Fruit fly (Drosophila melanogaster) whole organism, prepupa: ENCODE measurements around the gene CG14074.
A peak's percentile ranks its signal among the peaks of the same experiment; 100 is the strongest.

ENCODE experiments used
- CG31627 ChIP-seq: fragments of 200-800 bp; sonication (Bioruptor generic); optimal IDR thresholded peaks from 3 replicates; lab custom pipeline; 2016; ENCODE audit warnings: missing biosample characterization, missing genetic modification characterization
- CG4318 ChIP-seq: fragments of 200-800 bp; sonication (Bioruptor generic); optimal IDR thresholded peaks from 3 replicates; lab custom pipeline; 2017; ENCODE audit warnings: missing biosample characterization, mild to moderate bottlenecking, missing genetic modification characterization
- CG6792 ChIP-seq: fragments of 200-800 bp; sonication (Bioruptor generic); optimal IDR thresholded peaks from 3 replicates; lab custom pipeline; 2016; ENCODE audit warnings: missing biosample characterization, missing genetic modification characterization
- CG6854 ChIP-seq: fragments of 200-800 bp; sonication (Bioruptor generic); optimal IDR thresholded peaks from 2 replicates; lab custom pipeline; 2017; ENCODE audit warnings: missing biosample characterization, mild to moderate bottlenecking, missing genetic modification characterization
- Ets21C ChIP-seq: fragments of 200-800 bp; sonication (Bioruptor generic); optimal IDR thresholded peaks from 3 replicates; lab custom pipeline; 2016; ENCODE audit warnings: missing biosample characterization, missing genetic modification characterization
- Hr39 ChIP-seq: fragments of 200-800 bp; sonication (Bioruptor generic); optimal IDR thresholded peaks from 2 replicates; lab custom pipeline; 2016; ENCODE audit warnings: missing biosample characterization, missing genetic modification characterization
- Met ChIP-seq: fragments of 200-800 bp; sonication (Bioruptor generic); optimal IDR thresholded peaks from 3 replicates; lab custom pipeline; 2016; ENCODE audit warnings: missing biosample characterization, missing genetic modification characterization
- Sox102F ChIP-seq: fragments of 200-800 bp; sonication (Bioruptor generic); optimal IDR thresholded peaks from 2 replicates; lab custom pipeline; 2016; ENCODE audit warnings: missing biosample characterization, mild to moderate bottlenecking, missing genetic modification characterization
- acj6 ChIP-seq: fragments of 200-800 bp; sonication (Bioruptor generic); optimal IDR thresholded peaks from 3 replicates; lab custom pipeline; 2016; ENCODE audit warnings: missing biosample characterization, missing genetic modification characterization
- eg ChIP-seq: fragments of 200-800 bp; sonication (Bioruptor generic); IDR thresholded peaks from 3 replicates; pipeline ENCODE4 v1.3.6; 2022; ENCODE audit warnings: missing biosample characterization, missing genetic modification characterization
- lz ChIP-seq: fragments of 200-800 bp; sonication (Bioruptor generic); optimal IDR thresholded peaks from 3 replicates; lab custom pipeline; 2016; ENCODE audit warnings: missing biosample characterization, missing genetic modification characterization
- net ChIP-seq: fragments of 200-800 bp; sonication (Bioruptor generic); optimal IDR thresholded peaks from 3 replicates; lab custom pipeline; 2016; ENCODE audit warnings: missing biosample characterization, missing genetic modification characterization

DNA sequence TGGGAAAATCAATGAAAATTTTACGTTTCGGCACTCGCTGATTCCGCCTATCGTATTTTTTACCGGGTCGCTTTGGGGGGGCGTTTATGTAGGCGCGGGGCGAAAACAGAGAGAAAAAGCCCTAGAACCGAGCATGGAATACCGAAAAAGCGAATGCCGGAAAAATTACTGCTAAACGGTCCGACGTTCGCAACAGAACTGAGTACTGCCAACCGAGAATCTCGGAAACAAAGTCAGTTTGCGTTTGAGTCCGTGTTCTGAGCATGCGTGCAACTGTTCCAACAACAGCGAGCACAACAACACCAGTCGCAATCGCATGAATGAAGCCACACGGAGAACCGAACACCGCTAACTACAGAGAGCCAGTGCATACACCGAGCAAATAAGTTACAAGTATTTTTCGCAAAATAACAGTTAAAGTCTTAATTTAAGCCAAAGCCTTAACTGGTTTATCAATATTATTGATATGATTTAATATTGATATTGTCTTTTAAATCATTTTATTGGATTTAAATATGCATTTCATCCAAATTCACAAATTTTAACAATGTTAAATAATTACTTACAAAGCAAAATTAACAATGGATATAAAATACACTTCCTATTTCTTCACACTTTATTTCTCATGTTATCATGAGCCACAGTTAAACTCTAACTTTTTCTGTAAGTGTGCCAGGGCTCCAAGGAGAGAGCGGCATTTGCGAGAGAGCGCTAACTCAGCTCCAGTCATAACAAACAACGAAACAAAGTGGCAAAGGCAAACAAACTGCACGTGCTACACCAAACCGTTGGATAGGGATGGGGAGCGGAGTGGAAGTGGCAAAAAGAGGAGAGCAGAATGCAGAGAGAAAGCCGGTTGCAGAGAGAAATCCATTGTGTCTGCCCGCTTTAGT is 24.5 kb downstream of the CG14074 start, which contains the start of gene CG3961:
- TF ChIP-seq Sox102F (GFP tag; lab: Kevin White, UChicago) (peak; percentile 97), Ets21C (GFP tag; lab: Kevin White, UChicago) (peak; percentile 91), lz (GFP tag; lab: Kevin White, UChicago) (peak; percentile 98), eg (GFP tag; lab: Robert Waterston, UW) (peak; percentile 89), net (peak; percentile 99), CG31627 (GFP tag; lab: Kevin White, UChicago) (peak; percentile 96), CG6854 (peak; percentile 94), Hr39 (GFP tag; lab: Kevin White, UChicago) (peak; percentile 94), Met (peak; percentile 98), acj6 (peak; percentile 99), CG6792 (GFP tag; lab: Kevin White, UChicago) (peak; percentile 99), CG4318 (GFP tag; lab: Kevin White, UChicago) (peak; percentile 98)
